Fruit fly (Drosophila melanogaster): Measurements from ENCODE around the gene Cdep.

The Cdep gene

DNA sequence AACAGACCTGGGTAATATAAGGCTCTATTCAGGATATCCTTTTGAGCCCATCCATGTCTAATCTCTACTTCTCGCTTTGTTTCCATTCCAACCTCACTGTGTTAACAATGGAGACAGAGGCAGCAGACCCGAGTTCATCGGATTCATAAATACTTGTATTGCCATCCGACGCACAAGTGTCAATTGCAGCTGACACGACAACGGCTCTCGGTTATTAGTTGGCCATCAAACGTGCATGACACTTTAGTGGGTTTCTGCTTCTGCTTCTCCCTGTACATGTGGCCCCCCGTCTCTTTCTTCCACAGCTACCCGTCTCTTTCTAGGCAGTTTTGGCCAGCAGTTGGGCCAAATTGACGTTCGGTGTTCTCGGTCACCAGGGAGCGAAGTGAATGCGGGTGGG lies 84.3 kb downstream of the Cdep start (continued):
- no peak for TF ChIP-seq NfI (GFP tag; optimal IDR thresholded peaks at IDR 0.05)
- no peak for TF ChIP-seq dm (GFP tag; optimal IDR thresholded peaks at IDR 0.05)
- TF ChIP-seq Gug (GFP tag; IDR thresholded peaks at IDR 0.05): no peak
- TF ChIP-seq Xrp1 (GFP tag; IDR thresholded peaks at IDR 0.05): no peak
- peak in 1 of 2 experiments; percentile 62 for TF ChIP-seq tll (GFP tag; optimal IDR thresholded peaks at IDR 0.05)
- TF ChIP-seq CG12942 (GFP tag; optimal IDR thresholded peaks at IDR 0.05): no peak
- no peak for TF ChIP-seq CG4854 (GFP tag; optimal IDR thresholded peaks at IDR 0.05)
- TF ChIP-seq CG15479 (GFP tag; optimal IDR thresholded peaks at IDR 0.05): no peak
- TF ChIP-seq CG11560 (tag; IDR thresholded peaks at IDR 0.05): no peak
- peak; percentile 80 for TF ChIP-seq Kr (GFP tag; optimal IDR thresholded peaks at IDR 0.05)
- TF ChIP-seq dati (GFP tag; IDR thresholded peaks at IDR 0.05): no peak
- no peak for TF ChIP-seq Aef1 (GFP tag; IDR thresholded peaks at IDR 0.05)
- TF ChIP-seq Hsf (GFP tag; optimal IDR thresholded peaks at IDR 0.05): no peak
- no peak for TF ChIP-seq CG12104 (GFP tag; optimal IDR thresholded peaks at IDR 0.05)
- no peak for TF ChIP-seq vnd (GFP tag; IDR thresholded peaks at IDR 0.05; ENCODE audit: partially characterized antibody)
- 0 out of 3 replicates have a peak, but pooled peaks have one; percentile 9 for TF ChIP-seq ci (GFP tag; IDR thresholded peaks at IDR 0.05)
- 0 out of 2 replicates have a peak, but pooled peaks have one; percentile 4 for TF ChIP-seq CG6689 (GFP tag; IDR thresholded peaks at IDR 0.05)
- no peak for TF ChIP-seq Pdp1 (GFP tag; optimal IDR thresholded peaks at IDR 0.05)
- no peak for TF ChIP-seq CG1529 (GFP tag; optimal IDR thresholded peaks at IDR 0.05)
- TF ChIP-seq CG10979 (tag; optimal IDR thresholded peaks at IDR 0.05): no peak
- TF ChIP-seq GATAe (GFP tag; conservative IDR thresholded peaks at IDR 0.05): no peak
- TF ChIP-seq CG2678 (tag; optimal IDR thresholded peaks at IDR 0.05): no peak
- peak; percentile 72 for TF ChIP-seq CG5180 (GFP tag; optimal IDR thresholded peaks at IDR 0.05)
- peak; percentile 44 for TF ChIP-seq oc (tag; optimal IDR thresholded peaks at IDR 0.05)
- TF ChIP-seq kni (GFP tag; optimal IDR thresholded peaks at IDR 0.05): peak; percentile 51
- TF ChIP-seq shn (GFP tag; optimal IDR thresholded peaks at IDR 0.05): no peak
- TF ChIP-seq tna (GFP tag; IDR thresholded peaks at IDR 0.05; ENCODE audit: partially characterized antibody): no peak
- no peak for TF ChIP-seq tup (GFP tag; optimal IDR thresholded peaks at IDR 0.05)
- no peak for TF ChIP-seq HmgD (GFP tag; optimal IDR thresholded peaks at IDR 0.05)
- TF ChIP-seq CG14441 (GFP tag; IDR thresholded peaks at IDR 0.05): no peak
- TF ChIP-seq grau (tag; optimal IDR thresholded peaks at IDR 0.05): no peak
- TF ChIP-seq chn (GFP tag; optimal IDR thresholded peaks at IDR 0.05): no peak
- no peak for TF ChIP-seq CG13775 (GFP tag; optimal IDR thresholded peaks at IDR 0.05)
- TF ChIP-seq CG2199 (GFP tag; IDR thresholded peaks at IDR 0.05): peak; percentile 72; the same call in 1 of the 3 replicates
- no peak for TF ChIP-seq BEAF-32 (GFP tag; optimal IDR thresholded peaks at IDR 0.05)
- TF ChIP-seq gcm (GFP tag; optimal IDR thresholded peaks at IDR 0.05): peak; percentile 2
- no peak for TF ChIP-seq CG7786 (GFP tag; optimal IDR thresholded peaks at IDR 0.05)
- TF ChIP-seq Dek (tag; optimal IDR thresholded peaks at IDR 0.05): no peak
- TF ChIP-seq CG6765 (GFP tag; optimal IDR thresholded peaks at IDR 0.05): no peak
- TF ChIP-seq CG17361 (GFP tag; IDR thresholded peaks at IDR 0.05): no peak
- TF ChIP-seq nerfin-2 (GFP tag; IDR thresholded peaks at IDR 0.05; ENCODE audit: partially characterized antibody): no peak
- no peak for TF ChIP-seq CG17328 (GFP tag; IDR thresholded peaks at IDR 0.05)
- TF ChIP-seq CG3847 (GFP tag; IDR thresholded peaks at IDR 0.05): no peak
- no peak for TF ChIP-seq gfzf (GFP tag; optimal IDR thresholded peaks at IDR 0.05)
- TF ChIP-seq tin (GFP tag; optimal IDR thresholded peaks at IDR 0.05): no peak
- TF ChIP-seq CG42726 (GFP tag; IDR thresholded peaks at IDR 0.05; ENCODE audit: partially characterized antibody): 0 out of 2 replicates have a peak, but pooled peaks have one; percentile 16
- no peak for TF ChIP-seq CG14860 (GFP tag; IDR thresholded peaks at IDR 0.05; ENCODE audit: partially characterized antibody)
- TF ChIP-seq CG13894 (tag; optimal IDR thresholded peaks at IDR 0.05): no peak
- no peak for TF ChIP-seq Fer2 (tag; optimal IDR thresholded peaks at IDR 0.05)
- TF ChIP-seq CG4617 (GFP tag; optimal IDR thresholded peaks at IDR 0.05; ENCODE audit: borderline replicate concordance): no peak
